Worm (Caenorhabditis elegans) whole organism, midembryonic: ENCODE measurements around the gene col-125.

Experiments
- T22C8.4 ChIP-seq: fragments of 200-800 bp; sonication (Bioruptor generic); IDR thresholded peaks from 2 replicates; pipeline ENCODE4 v1.3.6; 2022; ENCODE audit warnings: missing genetic modification characterization, missing compliant biosample characterization
- cog-1 ChIP-seq: sonication (generic microtip); optimal IDR thresholded peaks from 2 replicates; lab custom pipeline; 2016; ENCODE audit warnings: missing genetic modification characterization, missing compliant biosample characterization

DNA sequence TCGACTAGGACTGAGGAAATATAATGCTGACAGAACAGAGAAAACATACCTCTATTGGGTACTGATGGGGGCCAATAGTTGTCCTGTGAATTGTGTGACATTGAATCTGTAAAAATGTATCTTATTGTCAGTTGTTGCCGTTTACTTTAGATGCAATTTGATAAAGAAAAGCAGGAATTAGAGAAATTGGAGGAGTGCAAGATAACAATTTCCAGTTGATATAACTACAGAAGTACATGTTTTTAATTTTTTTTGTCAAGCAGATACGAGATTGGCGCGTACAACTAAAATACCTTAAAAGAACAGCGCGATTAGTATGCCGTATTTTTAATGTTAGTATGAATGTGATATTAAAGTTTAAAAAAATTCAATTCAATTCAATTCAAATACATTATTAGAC is 7.3 kb upstream of the col-125 start, which contains the start of gene zip-6:
- TF ChIP-seq T22C8.4 (GFP tag; lab: Robert Waterston, UW) = no peak
- TF ChIP-seq cog-1 (tag; lab: Kevin White, UChicago) = no peak
